Worm (Caenorhabditis elegans): ENCODE results near the gene R160.12.

R160.12 gene

ce11 chrX:4377689-4378088, at the start of gene R160.12:
TSS of gene R160.12 (minus strand) at chrX:4377789.
- TF ChIP-seq unc-62 (GFP tag; optimal IDR thresholded peaks at IDR 0.05 in 1 of 2) (no peak), unc-62 (tag; optimal IDR thresholded peaks at IDR 0.05) (no peak), dmd-9 (GFP tag; IDR thresholded peaks at IDR 0.05) (no peak), nhr-11 (tag; optimal IDR thresholded peaks at IDR 0.05) (no peak), daf-12 (tag; optimal IDR thresholded peaks at IDR 0.05) (no peak), unc-39 (tag; optimal IDR thresholded peaks at IDR 0.05) (no peak), zip-2 (tag; optimal IDR thresholded peaks at IDR 0.05) (no peak), lin-15B (tag; optimal IDR thresholded peaks at IDR 0.05) (no peak), duxl-1 (tag; optimal IDR thresholded peaks at IDR 0.05; ENCODE audit: poor library complexity) (no peak), hif-1 (tag; optimal IDR thresholded peaks at IDR 0.05) (no peak), R02D3.7 (tag; optimal IDR thresholded peaks at IDR 0.05) (no peak)

- TF ChIP-seq gei-8 (GFP tag; optimal IDR thresholded peaks at IDR 0.05) (no peak), unc-62 (GFP tag; optimal IDR thresholded peaks at IDR 0.05 in 1 of 2) (peak in 1 of 2 experiments; percentile 96), unc-62 (tag; optimal IDR thresholded peaks at IDR 0.05) (no peak)
These were observed 49.8 kb upstream of the R160.12 start for ce11 chrX:4427387-4427786.

- TF ChIP-seq F10B5.3 (tag; optimal IDR thresholded peaks at IDR 0.05) (no peak), Y105C5A.15 (GFP tag; IDR thresholded peaks at IDR 0.05) (no peak), daf-19 (GFP tag; conservative IDR thresholded peaks at IDR 0.05) (no peak), fkh-10 (GFP tag; optimal IDR thresholded peaks at IDR 0.05) (peak; percentile 64)
These were observed 48.9 kb upstream of the R160.12 start for ce11 chrX:4426496-4426895.

- TF ChIP-seq ces-1 (GFP tag; optimal IDR thresholded peaks at IDR 0.05) (peak; percentile 13), hlh-11 (tag; optimal IDR thresholded peaks at IDR 0.05) (no peak), zip-11 (GFP tag; IDR thresholded peaks at IDR 0.05) (no peak), fkh-10 (GFP tag; optimal IDR thresholded peaks at IDR 0.05) (peak; percentile 39)
These were observed 46.7 kb upstream of the R160.12 start for ce11 chrX:4424254-4424653.

- TF ChIP-seq arid-1 (GFP tag; conservative IDR thresholded peaks at IDR 0.05): no peak
- peak; percentile 46 for TF ChIP-seq aha-1 (tag)
- TF ChIP-seq tag-97 (GFP tag; IDR thresholded peaks at IDR 0.05): no peak
These were observed 41.2 kb upstream of the R160.12 start, which contains the start of gene dop-1 for ce11 chrX:4418751-4419150. TSS of gene dop-1 (minus strand) at chrX:4418851.

- TF ChIP-seq unc-130 (GFP tag; optimal IDR thresholded peaks at IDR 0.05): no peak
- TF ChIP-seq nhr-77 (tag; optimal IDR thresholded peaks at IDR 0.05): no peak
- peak; percentile 49 for TF ChIP-seq fkh-10 (GFP tag; optimal IDR thresholded peaks at IDR 0.05)
- TF ChIP-seq fos-1 (tag; optimal IDR thresholded peaks at IDR 0.05): no peak
- no peak for TF ChIP-seq arid-1 (GFP tag; conservative IDR thresholded peaks at IDR 0.05)
These were observed 37.7 kb upstream of the R160.12 start for ce11 chrX:4415289-4415688.

- TF ChIP-seq set-16 (GFP tag; IDR thresholded peaks at IDR 0.05) (peak; percentile 63), sdz-12 (GFP tag; optimal IDR thresholded peaks at IDR 0.05) (no peak), aha-1 (tag) (peak; percentile 27), nhr-77 (tag; optimal IDR thresholded peaks at IDR 0.05) (no peak), egl-43 (GFP tag; IDR thresholded peaks at IDR 0.05) (0 out of 2 replicates have a peak, but pooled peaks have one; percentile 57), unc-62 (GFP tag; optimal IDR thresholded peaks at IDR 0.05 in 1 of 2) (peak in 1 of 2 experiments; percentile 66), unc-62 (tag; optimal IDR thresholded peaks at IDR 0.05) (no peak)
These were observed 35.6 kb upstream of the R160.12 start for ce11 chrX:4413206-4413605.
